Fruit fly (Drosophila melanogaster) whole organism, adult: ENCODE results near the gene Ada.
A peak's percentile ranks its signal among the peaks of the same experiment; 100 is the strongest.

Experiments
- CG11617 ChIP-seq: fragments of 200-800 bp; sonication (Bioruptor generic); optimal IDR thresholded peaks from 2 replicates; lab custom pipeline; 2017; ENCODE audit warnings: mild to moderate bottlenecking, missing biosample characterization, missing genetic modification reagents, missing genetic modification characterization
- CG12768 ChIP-seq: fragments of 200-800 bp; sonication (Bioruptor generic); optimal IDR thresholded peaks from 2 replicates; lab custom pipeline; 2017; ENCODE audit warnings: missing biosample characterization, missing genetic modification characterization, mild to moderate bottlenecking, moderate library complexity, missing genetic modification reagents
- CG14711 ChIP-seq: fragments of 200-800 bp; sonication (Bioruptor generic); optimal IDR thresholded peaks from 2 replicates; lab custom pipeline; 2018; ENCODE audit warnings: missing biosample characterization, mild to moderate bottlenecking, missing genetic modification characterization, moderate library complexity
- CG1620 ChIP-seq: fragments of 200-800 bp; sonication (Bioruptor generic); optimal IDR thresholded peaks from 2 replicates; lab custom pipeline; 2016; ENCODE audit warnings: missing biosample characterization, missing genetic modification characterization
- CG33017 ChIP-seq: fragments of 200-800 bp; sonication (Bioruptor generic); optimal IDR thresholded peaks from 2 replicates; lab custom pipeline; 2018; ENCODE audit warnings: missing biosample characterization, mild to moderate bottlenecking, missing genetic modification characterization, moderate library complexity
- CG5204 ChIP-seq: fragments of 200-800 bp; sonication (Bioruptor generic); optimal IDR thresholded peaks from 2 replicates; lab custom pipeline; 2016; ENCODE audit warnings: missing biosample characterization, missing genetic modification characterization
- CG7045 ChIP-seq: fragments of 200-800 bp; sonication (Bioruptor generic); optimal IDR thresholded peaks from 2 replicates; lab custom pipeline; 2017; ENCODE audit warnings: missing biosample characterization, mild to moderate bottlenecking, missing genetic modification characterization
- CG7101 ChIP-seq: fragments of 200-800 bp; sonication (Bioruptor generic); optimal IDR thresholded peaks from 2 replicates; lab custom pipeline; 2018; ENCODE audit warnings: missing biosample characterization, mild to moderate bottlenecking, missing genetic modification characterization, moderate library complexity
- Clk ChIP-seq: fragments of 200-800 bp; sonication (Bioruptor generic); optimal IDR thresholded peaks from 2 replicates; lab custom pipeline; 2017; ENCODE audit warnings: missing biosample characterization, missing genetic modification characterization
- Crg-1 ChIP-seq: fragments of 200-800 bp; sonication (Bioruptor generic); optimal IDR thresholded peaks from 2 replicates; lab custom pipeline; 2016; ENCODE audit warnings: missing biosample characterization, missing genetic modification characterization
- Hr96 ChIP-seq: fragments of 200-800 bp; sonication (Bioruptor generic); optimal IDR thresholded peaks from 2 replicates; lab custom pipeline; 2016; ENCODE audit warnings: missing biosample characterization, missing genetic modification characterization
- Mnt ChIP-seq: fragments of 200-800 bp; sonication (Bioruptor generic); optimal IDR thresholded peaks from 2 replicates; lab custom pipeline; 2016; ENCODE audit warnings: missing biosample characterization, mild to moderate bottlenecking, missing genetic modification characterization
- bab1 ChIP-seq: fragments of 200-800 bp; sonication (Bioruptor generic); optimal IDR thresholded peaks from 3 replicates; lab custom pipeline; 2019; ENCODE audit warnings: missing biosample characterization, mild to moderate bottlenecking, missing genetic modification characterization, moderate library complexity
- cic ChIP-seq: fragments of 200-800 bp; sonication (Bioruptor generic); optimal IDR thresholded peaks from 2 replicates; lab custom pipeline; 2017; ENCODE audit warnings: missing biosample characterization, mild to moderate bottlenecking, missing genetic modification characterization, moderate library complexity
- cnc ChIP-seq, 2 experiments: fragments of >200 bp; optimal IDR thresholded peaks; 2 replicates each; lab custom pipeline; 2017
- kay ChIP-seq: fragments of 200-800 bp; sonication (Bioruptor generic); peaks from one replicate; lab custom pipeline; 2016; ENCODE audit warnings: missing biosample characterization, missing genetic modification characterization, borderline replicate concordance
- ovo ChIP-seq: fragments of 200-800 bp; sonication (Bioruptor generic); optimal IDR thresholded peaks from 2 replicates; lab custom pipeline; 2016; ENCODE audit warnings: missing biosample characterization, missing genetic modification characterization
- pad ChIP-seq: fragments of 200-800 bp; sonication (Bioruptor generic); optimal IDR thresholded peaks from 3 replicates; lab custom pipeline; 2017; ENCODE audit warnings: missing biosample characterization, missing genetic modification characterization, mild to moderate bottlenecking, moderate library complexity, missing genetic modification reagents
- tj ChIP-seq: fragments of 200-800 bp; sonication (Bioruptor generic); optimal IDR thresholded peaks from 3 replicates; lab custom pipeline; 2017; ENCODE audit warnings: missing biosample characterization, mild to moderate bottlenecking, missing genetic modification characterization, moderate library complexity
- toe ChIP-seq: fragments of 200-800 bp; sonication (Bioruptor generic); optimal IDR thresholded peaks from 2 replicates; lab custom pipeline; 2016; ENCODE audit warnings: missing biosample characterization, missing genetic modification characterization

Ada gene

DNA sequence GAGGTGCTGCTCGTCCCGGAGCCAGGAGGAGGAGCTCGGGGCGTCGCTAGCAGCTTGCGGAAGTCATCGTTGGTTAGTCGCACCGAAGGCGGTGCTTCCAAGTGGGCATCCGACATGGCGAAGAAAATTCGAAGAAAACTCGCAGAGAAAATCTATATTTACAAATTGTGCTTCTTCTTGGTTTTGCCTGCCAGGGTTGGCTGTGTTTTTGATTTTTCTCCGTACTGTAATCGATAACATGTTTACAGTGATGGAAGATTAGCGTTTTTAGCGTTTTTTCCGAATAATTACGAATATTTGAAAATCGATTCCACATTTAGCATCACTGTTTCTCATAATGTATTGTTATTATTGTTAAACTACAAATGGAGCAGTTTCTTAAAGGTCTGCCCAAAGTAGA, at the start of gene Ada, which contains the start of gene beag:
Ada (plus strand) TSS at position 310 of the 400 bp plus-strand sequence.
beag (minus strand) TSS at position 205 of the 400 bp plus-strand sequence.
- TF ChIP-seq CG1620 (GFP tag; lab: Kevin White, UChicago) (no peak), Mnt (GFP tag; lab: Kevin White, UChicago) (peak; percentile 51), CG33017 (tag; lab: Kevin White, UChicago) (peak; percentile 48), kay (no peak), Clk (GFP tag; lab: Kevin White, UChicago) (peak; percentile 9), Hr96 (GFP tag; lab: Kevin White, UChicago) (no peak), CG14711 (tag; lab: Kevin White, UChicago) (peak; percentile 95), ovo (GFP tag; lab: Kevin White, UChicago) (no peak), CG5204 (GFP tag; lab: Kevin White, UChicago) (no peak), CG11617 (peak; percentile 26), CG7101 (tag; lab: Kevin White, UChicago) (peak; percentile 61), tj (GFP tag; lab: Kevin White, UChicago) (no peak), bab1 (peak; percentile 65), toe (GFP tag; lab: Kevin White, UChicago) (peak; percentile 10)

DNA sequence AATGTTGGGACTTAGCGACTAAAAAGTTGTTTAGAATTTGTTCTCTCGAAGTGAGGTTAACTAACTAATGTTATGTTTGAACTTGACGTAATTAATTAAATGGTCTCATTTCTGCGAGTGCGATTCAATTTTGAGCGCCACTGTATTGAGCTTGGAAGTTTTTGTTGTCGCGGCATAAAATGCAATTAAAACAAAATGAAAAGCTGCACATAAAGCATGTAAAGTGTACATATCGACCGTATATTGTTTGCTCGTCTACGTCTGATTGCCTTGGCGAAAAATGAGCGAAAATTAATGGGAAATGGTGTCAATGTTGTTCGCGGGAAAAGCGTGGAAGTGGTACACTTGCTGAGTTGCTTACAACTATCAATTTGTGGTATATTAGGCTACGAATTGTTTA, 48.1 kb upstream of the Ada start:
- no peak for TF ChIP-seq cnc (optimal IDR thresholded peaks at IDR 0.05; lab: Kevin White, UChicago)
- no peak for TF ChIP-seq CG1620 (GFP tag; lab: Kevin White, UChicago)
- TF ChIP-seq bab1 = peak; percentile 17
- no peak for TF ChIP-seq CG7101 (tag; lab: Kevin White, UChicago)
- TF ChIP-seq cic = no peak
- TF ChIP-seq CG5204 (GFP tag; lab: Kevin White, UChicago) = no peak
- no peak for TF ChIP-seq CG11617
- no peak for TF ChIP-seq CG14711 (tag; lab: Kevin White, UChicago)
- TF ChIP-seq CG7045 = no peak
- TF ChIP-seq Mnt (GFP tag; lab: Kevin White, UChicago) = no peak
- TF ChIP-seq Crg-1 (GFP tag; lab: Kevin White, UChicago) = no peak
- peak; percentile 95 for TF ChIP-seq tj (GFP tag; lab: Kevin White, UChicago)

DNA sequence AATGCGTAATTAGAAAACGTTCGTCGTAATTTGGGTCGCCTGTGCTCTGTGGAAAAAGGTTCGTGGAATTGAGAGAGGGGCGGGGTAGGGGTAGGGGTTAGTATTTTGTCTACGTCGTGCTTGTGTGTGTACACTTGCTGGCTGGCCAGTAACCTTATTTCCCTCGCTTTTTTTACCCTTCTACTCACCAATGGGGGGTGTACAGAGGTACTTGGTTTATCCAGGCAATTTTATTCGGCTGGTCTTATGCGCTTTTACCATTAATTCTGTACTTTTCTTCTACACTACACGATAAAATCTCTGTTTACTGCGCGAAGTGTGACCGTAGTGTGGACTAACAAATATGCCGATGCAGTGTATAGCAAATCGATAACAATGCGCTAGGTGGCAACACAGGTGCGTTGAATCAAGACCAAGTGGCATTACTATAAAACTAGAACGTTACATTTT, 45.3 kb upstream of the Ada start, which contains the start of gene tgo:
tgo (minus strand) TSS at position 334 of the 450 bp plus-strand sequence.
- no peak for TF ChIP-seq toe (GFP tag; lab: Kevin White, UChicago)
- no peak for TF ChIP-seq CG12768 (GFP tag; lab: Kevin White, UChicago)
- peak; percentile 53 for TF ChIP-seq Mnt (GFP tag; lab: Kevin White, UChicago)
- no peak for TF ChIP-seq CG5204 (GFP tag; lab: Kevin White, UChicago)
- TF ChIP-seq pad (GFP tag; lab: Kevin White, UChicago) = peak; percentile 16
- TF ChIP-seq Hr96 (GFP tag; lab: Kevin White, UChicago) = no peak
- TF ChIP-seq CG33017 (tag; lab: Kevin White, UChicago) = no peak
- TF ChIP-seq CG7101 (tag; lab: Kevin White, UChicago) = peak; percentile 2
- TF ChIP-seq ovo (GFP tag; lab: Kevin White, UChicago) = no peak
- TF ChIP-seq cnc (optimal IDR thresholded peaks at IDR 0.05; lab: Kevin White, UChicago) = no peak
- peak; percentile 65 for TF ChIP-seq bab1
- peak; percentile 17 for TF ChIP-seq CG11617
- no peak for TF ChIP-seq CG14711 (tag; lab: Kevin White, UChicago)
- TF ChIP-seq CG7045 = no peak
- peak; percentile 14 for TF ChIP-seq Crg-1 (GFP tag; lab: Kevin White, UChicago)
- TF ChIP-seq cic = peak; percentile 44
- no peak for TF ChIP-seq Clk (GFP tag; lab: Kevin White, UChicago)
- TF ChIP-seq tj (GFP tag; lab: Kevin White, UChicago) = peak; percentile 69
- TF ChIP-seq kay = no peak
- no peak for TF ChIP-seq CG1620 (GFP tag; lab: Kevin White, UChicago)

DNA sequence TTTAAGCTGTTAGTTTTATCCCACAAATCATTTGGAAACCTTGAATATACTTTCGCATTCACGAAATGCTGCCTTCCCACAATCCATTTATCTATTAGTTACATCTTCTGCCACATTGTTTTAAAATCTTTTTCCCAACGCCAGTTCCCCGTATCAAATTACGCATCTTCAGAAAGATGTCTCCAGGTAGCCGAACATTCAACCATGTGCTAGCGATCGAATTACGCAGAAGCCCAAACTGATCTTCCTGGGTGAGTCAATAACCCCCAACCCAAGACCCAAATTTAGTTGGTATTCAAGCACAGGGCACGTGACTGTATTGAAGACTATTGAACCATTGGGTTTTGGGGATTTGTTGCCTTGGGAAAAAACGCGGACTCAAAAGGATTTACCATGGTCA, 41.0 kb upstream of the Ada start:
- no peak for TF ChIP-seq Crg-1 (GFP tag; lab: Kevin White, UChicago)
- TF ChIP-seq Clk (GFP tag; lab: Kevin White, UChicago) = no peak
- TF ChIP-seq cic = no peak

DNA sequence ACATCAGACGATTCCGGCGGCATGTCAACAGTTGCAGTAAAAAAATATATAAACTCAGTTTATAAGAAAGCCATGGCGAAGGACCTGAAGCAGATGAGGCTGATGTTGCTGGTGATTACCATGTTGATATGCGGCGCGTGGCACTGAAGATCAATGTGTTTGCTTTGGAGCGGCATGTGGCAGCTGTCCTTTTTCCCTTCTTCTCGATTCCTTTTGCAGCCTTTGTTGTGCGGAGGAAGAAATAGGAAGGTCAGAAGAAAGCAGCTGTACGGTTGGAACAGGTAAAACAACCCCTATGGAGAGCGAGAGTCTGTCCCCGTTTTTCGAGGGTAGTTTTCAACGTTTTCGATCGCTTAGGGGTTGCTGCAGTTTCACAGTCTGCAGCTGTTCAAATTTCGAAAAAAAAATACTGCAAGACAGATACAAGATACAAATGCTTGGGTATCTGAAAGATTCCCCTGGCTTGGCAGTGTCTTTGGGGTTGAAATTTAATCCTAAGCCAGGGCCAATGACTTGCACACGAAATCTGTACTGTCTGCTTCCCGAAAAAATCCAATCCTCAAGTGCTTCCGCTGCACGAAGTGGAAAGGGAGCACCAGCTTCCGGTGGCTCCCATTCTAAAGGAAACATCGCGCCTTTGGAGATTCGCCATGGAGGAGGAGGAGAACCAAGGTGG, 40.0 kb upstream of the Ada start:
- TF ChIP-seq CG11617 = no peak
- TF ChIP-seq CG1620 (GFP tag; lab: Kevin White, UChicago) = no peak
- TF ChIP-seq CG7045 = no peak
- no peak for TF ChIP-seq CG12768 (GFP tag; lab: Kevin White, UChicago)
- TF ChIP-seq cic = no peak

DNA sequence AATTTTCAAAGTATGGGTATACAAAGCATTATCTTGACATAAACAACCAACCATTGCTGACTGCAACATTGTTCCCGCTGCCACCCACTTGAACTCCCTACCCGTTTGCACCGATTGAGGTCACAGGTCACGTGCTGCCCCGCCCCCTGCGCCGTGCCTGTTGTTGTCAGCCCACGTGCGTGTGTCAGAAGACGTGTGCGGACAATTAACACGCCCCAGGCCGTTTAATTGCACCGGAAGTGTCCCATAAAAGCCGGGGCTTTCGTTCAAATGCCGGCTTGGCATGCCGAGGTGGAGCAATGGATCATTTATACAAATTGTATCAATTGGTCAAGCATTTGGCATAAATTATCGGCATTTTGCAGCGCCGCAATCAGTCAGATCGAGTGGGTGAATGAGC, 37.9 kb upstream of the Ada start:
- TF ChIP-seq kay (no peak), toe (GFP tag; lab: Kevin White, UChicago) (no peak), CG12768 (GFP tag; lab: Kevin White, UChicago) (no peak), Mnt (GFP tag; lab: Kevin White, UChicago) (no peak), cic (no peak), ovo (GFP tag; lab: Kevin White, UChicago) (no peak), pad (GFP tag; lab: Kevin White, UChicago) (no peak), cnc (optimal IDR thresholded peaks at IDR 0.05; lab: Kevin White, UChicago) (no peak), Hr96 (GFP tag; lab: Kevin White, UChicago) (no peak), CG7101 (tag; lab: Kevin White, UChicago) (no peak), Crg-1 (GFP tag; lab: Kevin White, UChicago) (no peak), CG33017 (tag; lab: Kevin White, UChicago) (no peak), CG11617 (no peak), CG7045 (no peak), tj (GFP tag; lab: Kevin White, UChicago) (no peak), CG14711 (tag; lab: Kevin White, UChicago) (no peak), CG1620 (GFP tag; lab: Kevin White, UChicago) (no peak)
